Worm (Caenorhabditis elegans): ENCODE measurements around the gene mrps-18.C.
A peak's percentile ranks its signal among the peaks of the same experiment; 100 is the strongest.

mrps-18.C gene

ce11 chrII:6736604-6737003 is 601 bp downstream of the mrps-18.C start, which contains the start of gene T14B4.1:
Gene T14B4.1 (plus strand): TSS chrII:6736904.
- TF ChIP-seq alr-1 (tag; optimal IDR thresholded peaks at IDR 0.05) (no peak), nhr-6 (tag; optimal IDR thresholded peaks at IDR 0.05) (no peak), blmp-1 (tag; optimal IDR thresholded peaks at IDR 0.05; ENCODE audit: insufficient read depth) (no peak), nhr-25 (tag; optimal IDR thresholded peaks at IDR 0.05) (no peak)

- TF ChIP-seq zag-1 (tag; optimal IDR thresholded peaks at IDR 0.05) (peak; percentile 7), lin-13 (GFP tag; optimal IDR thresholded peaks at IDR 0.05) (peak; percentile 54), aly-2 (tag; optimal IDR thresholded peaks at IDR 0.05) (no peak), unc-39 (tag; optimal IDR thresholded peaks at IDR 0.05) (no peak), lsy-2 (tag; optimal IDR thresholded peaks at IDR 0.05) (peak in 1 of 2 experiments; percentile 71), nhr-21 (tag; optimal IDR thresholded peaks at IDR 0.05) (peak; percentile 13), C34F6.9 (tag; optimal IDR thresholded peaks at IDR 0.05) (peak; percentile 68), nhr-12 (tag; optimal IDR thresholded peaks at IDR 0.05) (no peak), elt-1 (tag; optimal IDR thresholded peaks at IDR 0.05) (no peak), F13H6.1 (tag; optimal IDR thresholded peaks at IDR 0.05) (peak; percentile 20), sma-9 (GFP tag; optimal IDR thresholded peaks at IDR 0.05) (peak; percentile 33), sma-9 (tag; optimal IDR thresholded peaks at IDR 0.05) (no peak), crh-2 (tag; optimal IDR thresholded peaks at IDR 0.05) (peak; percentile 48), nhr-129 (tag; optimal IDR thresholded peaks at IDR 0.05) (peak; percentile 65), sma-3 (GFP tag; optimal IDR thresholded peaks at IDR 0.05) (peak; percentile 57), fos-1 (tag; optimal IDR thresholded peaks at IDR 0.05) (peak; percentile 32), Y55F3AM.14 (GFP tag; optimal IDR thresholded peaks at IDR 0.05) (no peak)
These were observed 5.4 kb downstream of the mrps-18.C start, which contains the start of gene exos-8 for ce11 chrII:6741428-6741827. Gene exos-8 (plus strand): TSS chrII:6741691.

ce11 chrII:6742614-6743013 is 6.6 kb downstream of the mrps-18.C start, which contains the start of gene F41G3.6:
Gene F41G3.6 (plus strand): TSS chrII:6742914.
- no peak for TF ChIP-seq nhr-6 (tag; optimal IDR thresholded peaks at IDR 0.05)
- TF ChIP-seq lsy-2 (tag; optimal IDR thresholded peaks at IDR 0.05), result no peak
- TF ChIP-seq unc-62 (GFP tag; optimal IDR thresholded peaks at IDR 0.05), result no peak
- no peak for TF ChIP-seq R02D3.7 (tag; optimal IDR thresholded peaks at IDR 0.05)
- no peak for TF ChIP-seq ztf-1 (GFP tag; conservative IDR thresholded peaks at IDR 0.05)
- TF ChIP-seq sma-9 (GFP tag; optimal IDR thresholded peaks at IDR 0.05), result no peak
- TF ChIP-seq sma-9 (tag; optimal IDR thresholded peaks at IDR 0.05), result no peak
- TF ChIP-seq nhr-23 (tag; optimal IDR thresholded peaks at IDR 0.05), result no peak
- TF ChIP-seq nhr-25 (tag; optimal IDR thresholded peaks at IDR 0.05), result no peak
- TF ChIP-seq ceh-82 (tag; optimal IDR thresholded peaks at IDR 0.05), result no peak
- no peak for TF ChIP-seq elt-3 (tag; optimal IDR thresholded peaks at IDR 0.05)
- no peak for TF ChIP-seq unc-39 (tag; optimal IDR thresholded peaks at IDR 0.05)
- no peak for TF ChIP-seq gmeb-1 (tag; optimal IDR thresholded peaks at IDR 0.05)
- TF ChIP-seq ceh-16 (tag; optimal IDR thresholded peaks at IDR 0.05), result no peak

ce11 chrII:6744648-6745047 is 8.6 kb downstream of the mrps-18.C start, which contains the start of gene ins-15:
Gene ins-15 (minus strand): TSS chrII:6744748.
- TF ChIP-seq fos-1 (tag; optimal IDR thresholded peaks at IDR 0.05) (no peak), nhr-237 (tag; optimal IDR thresholded peaks at IDR 0.05) (no peak), snpc-4 (tag; optimal IDR thresholded peaks at IDR 0.05) (no peak), unc-55 (GFP tag; optimal IDR thresholded peaks at IDR 0.05) (no peak), lin-39 (tag; optimal IDR thresholded peaks at IDR 0.05) (no peak), nhr-10 (tag; optimal IDR thresholded peaks at IDR 0.05) (no peak), nhr-23 (tag; optimal IDR thresholded peaks at IDR 0.05) (no peak), mab-5 (tag; optimal IDR thresholded peaks at IDR 0.05) (no peak), sem-4 (tag; optimal IDR thresholded peaks at IDR 0.05) (no peak)

- peak; percentile 33 for TF ChIP-seq sma-9 (GFP tag; optimal IDR thresholded peaks at IDR 0.05)
- TF ChIP-seq sma-9 (tag; optimal IDR thresholded peaks at IDR 0.05), result no peak
- TF ChIP-seq skn-1 (tag; optimal IDR thresholded peaks at IDR 0.05), result no peak
These were observed 9.8 kb downstream of the mrps-18.C start, which contains the start of gene ins-14 for ce11 chrII:6745783-6746182. Gene ins-14 (minus strand): TSS chrII:6745814.
